Worm (Caenorhabditis elegans) whole organism, midembryonic: ENCODE results near the gene unc-58.

Experiments
- T22C8.4 ChIP-seq: fragments of 200-800 bp; sonication (Bioruptor generic); IDR thresholded peaks from 2 replicates; pipeline ENCODE4 v1.3.6; 2022; ENCODE audit warnings: missing genetic modification characterization, missing compliant biosample characterization
- cog-1 ChIP-seq: sonication (generic microtip); optimal IDR thresholded peaks from 2 replicates; lab custom pipeline; 2016; ENCODE audit warnings: missing genetic modification characterization, missing compliant biosample characterization
- flt-1 ChIP-seq: fragments of 200-800 bp; sonication (Bioruptor generic); IDR thresholded peaks from 2 replicates; pipeline ENCODE4 v1.3.6; 2022; ENCODE audit warnings: missing genetic modification characterization, missing compliant biosample characterization
- klf-2 ChIP-seq: fragments of 200-800 bp; sonication (Bioruptor generic); conservative IDR thresholded peaks from 2 replicates; pipeline ENCODE4 v1.3.6; 2022; ENCODE audit warnings: missing genetic modification reagents, missing genetic modification characterization, missing compliant biosample characterization
- med-1 ChIP-seq: sonication (generic microtip); optimal IDR thresholded peaks from 2 replicates; lab custom pipeline; 2017; ENCODE audit warnings: missing genetic modification characterization, mild to moderate bottlenecking, missing compliant biosample characterization, antibody characterized with exemption, missing genetic modification reagents; ENCODE audit not compliant: insufficient read depth
- ref-1 ChIP-seq: fragments of 200-800 bp; sonication (Bioruptor generic); conservative IDR thresholded peaks from 2 replicates; pipeline ENCODE4 v1.3.6; 2022; ENCODE audit warnings: missing genetic modification reagents, missing genetic modification characterization, missing compliant biosample characterization
- tab-1 ChIP-seq: fragments of 200-800 bp; sonication (Bioruptor generic); IDR thresholded peaks from 2 replicates; pipeline ENCODE4 v1.3.6; 2022; ENCODE audit warnings: missing genetic modification characterization, missing compliant biosample characterization
- ztf-23 ChIP-seq: fragments of 200-800 bp; sonication (Bioruptor generic); IDR thresholded peaks from 2 replicates; pipeline ENCODE4 v1.3.6; 2022; ENCODE audit warnings: missing genetic modification reagents, missing genetic modification characterization, missing compliant biosample characterization
- ztf-29 ChIP-seq: fragments of 200-800 bp; sonication (Bioruptor generic); IDR thresholded peaks from 2 replicates; pipeline ENCODE4 v1.3.6; 2022; ENCODE audit warnings: missing genetic modification reagents, missing genetic modification characterization, missing compliant biosample characterization

Gene unc-58

DNA sequence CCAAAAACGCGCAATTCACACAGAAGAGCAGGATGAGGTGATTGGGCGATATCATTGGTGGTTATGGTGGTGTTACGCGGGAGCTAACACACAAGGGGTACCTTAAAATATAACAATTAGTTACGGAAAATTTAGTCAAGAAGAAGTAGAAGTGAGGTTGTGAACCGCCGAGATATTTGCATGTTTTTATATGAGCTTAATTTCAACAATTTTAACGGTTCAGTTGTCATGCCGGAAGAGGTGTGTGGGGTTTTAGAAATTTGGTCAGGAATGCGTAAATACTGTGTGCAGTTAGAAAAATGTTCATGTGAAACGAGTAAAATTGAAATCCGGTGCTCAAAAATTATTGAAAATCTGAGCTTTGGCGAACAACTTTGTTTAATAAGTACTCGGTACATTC is 40.1 kb downstream of the unc-58 start, which contains the start of gene flp-3:
TSS of gene flp-3 (minus strand) at position 101 of the 400 bp plus-strand sequence.
- TF ChIP-seq ref-1 (no peak), tab-1 (GFP tag; lab: Robert Waterston, UW) (no peak), med-1 (no peak), ztf-23 (no peak), flt-1 (GFP tag; lab: Robert Waterston, UW) (no peak)

DNA sequence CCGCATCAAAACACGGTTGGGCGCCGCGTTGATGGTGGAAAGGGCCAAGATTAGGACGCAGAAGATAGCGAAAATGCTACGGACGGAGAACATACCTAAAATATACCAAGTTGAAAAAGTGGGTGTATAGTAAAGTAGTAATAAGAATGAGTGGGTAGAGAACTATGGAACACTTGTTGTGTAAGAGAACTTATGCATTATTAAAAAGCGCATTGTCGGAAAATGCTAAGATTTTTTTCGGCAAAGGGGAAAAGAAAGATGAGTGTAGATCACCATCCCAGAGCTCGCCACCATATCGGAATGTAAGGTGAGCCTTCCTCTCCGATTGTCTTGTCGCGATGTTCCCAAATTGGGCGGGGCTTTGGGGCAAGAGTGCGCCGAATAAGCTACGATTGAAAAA is 45.1 kb downstream of the unc-58 start, which contains the start of gene flp-28:
TSS of gene flp-28 (minus strand) at position 101 of the 400 bp plus-strand sequence.
- TF ChIP-seq T22C8.4 (GFP tag; lab: Robert Waterston, UW) (no peak), tab-1 (GFP tag; lab: Robert Waterston, UW) (no peak), flt-1 (GFP tag; lab: Robert Waterston, UW) (no peak), cog-1 (tag; lab: Kevin White, UChicago) (no peak), klf-2 (GFP tag; lab: Robert Waterston, UW) (no peak), ref-1 (no peak), ztf-29 (GFP tag; lab: Robert Waterston, UW) (no peak), med-1 (no peak), ztf-23 (no peak)

DNA sequence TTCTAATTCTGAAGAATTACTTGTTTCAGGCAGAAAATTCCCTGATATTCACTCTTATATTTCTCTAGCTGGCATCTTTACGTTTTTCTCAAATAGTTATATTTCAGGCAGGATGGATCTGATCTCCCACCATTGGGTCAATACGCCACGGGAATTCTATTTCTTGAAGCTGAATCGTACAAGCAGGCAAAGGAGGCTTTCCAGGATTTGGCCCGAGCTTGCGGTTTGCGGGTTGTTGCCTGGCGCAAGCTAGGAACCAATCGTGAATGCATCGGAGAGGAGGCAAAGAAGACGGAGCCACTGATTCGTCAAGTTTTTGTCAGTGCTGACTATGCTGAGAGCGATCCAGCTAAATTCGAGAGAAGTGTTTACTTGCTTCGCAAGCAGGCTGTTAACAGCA is 47.9 kb downstream of the unc-58 start:
- TF ChIP-seq ztf-23: no peak
- TF ChIP-seq cog-1 (tag; lab: Kevin White, UChicago): no peak
- TF ChIP-seq T22C8.4 (GFP tag; lab: Robert Waterston, UW): no peak
- no peak for TF ChIP-seq ztf-29 (GFP tag; lab: Robert Waterston, UW)
- no peak for TF ChIP-seq ref-1
- TF ChIP-seq med-1: no peak
- no peak for TF ChIP-seq klf-2 (GFP tag; lab: Robert Waterston, UW)
- no peak for TF ChIP-seq tab-1 (GFP tag; lab: Robert Waterston, UW)

DNA sequence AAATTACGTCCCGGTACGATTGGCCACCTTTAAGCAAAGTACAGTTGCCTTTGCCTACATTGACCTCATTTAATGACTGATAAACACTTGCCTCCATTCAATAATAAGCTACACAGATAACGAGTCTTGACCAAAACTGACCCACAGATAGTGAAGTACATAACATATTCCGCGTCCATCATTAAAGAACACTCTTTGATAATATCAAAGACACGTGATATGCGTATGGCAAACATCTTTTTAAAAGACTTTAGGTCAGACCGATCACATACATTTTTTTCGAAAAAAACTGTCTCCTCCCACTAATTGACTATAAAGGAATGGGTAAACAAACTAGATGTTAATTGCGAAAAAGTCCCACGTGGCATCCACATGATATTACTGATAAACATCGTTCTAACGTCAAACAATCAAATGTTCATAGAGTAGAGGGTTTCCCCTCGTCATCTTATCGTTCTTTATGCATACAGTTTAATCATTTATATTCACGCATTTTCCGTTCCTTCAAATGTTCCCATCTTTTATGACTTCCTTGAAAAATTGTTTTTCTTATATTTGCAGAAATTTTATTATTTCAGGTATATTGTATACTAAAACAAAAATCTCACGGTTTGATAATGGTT is 48.8 kb downstream of the unc-58 start, which contains the start of gene W07E11.1:
TSS of gene W07E11.1 (plus strand) at position 573 of the 623 bp plus-strand sequence.
- TF ChIP-seq ztf-23 (no peak), ztf-29 (GFP tag; lab: Robert Waterston, UW) (no peak), T22C8.4 (GFP tag; lab: Robert Waterston, UW) (no peak), klf-2 (GFP tag; lab: Robert Waterston, UW) (no peak), flt-1 (GFP tag; lab: Robert Waterston, UW) (no peak), med-1 (no peak), tab-1 (GFP tag; lab: Robert Waterston, UW) (no peak), cog-1 (tag; lab: Kevin White, UChicago) (no peak), ref-1 (no peak)

DNA sequence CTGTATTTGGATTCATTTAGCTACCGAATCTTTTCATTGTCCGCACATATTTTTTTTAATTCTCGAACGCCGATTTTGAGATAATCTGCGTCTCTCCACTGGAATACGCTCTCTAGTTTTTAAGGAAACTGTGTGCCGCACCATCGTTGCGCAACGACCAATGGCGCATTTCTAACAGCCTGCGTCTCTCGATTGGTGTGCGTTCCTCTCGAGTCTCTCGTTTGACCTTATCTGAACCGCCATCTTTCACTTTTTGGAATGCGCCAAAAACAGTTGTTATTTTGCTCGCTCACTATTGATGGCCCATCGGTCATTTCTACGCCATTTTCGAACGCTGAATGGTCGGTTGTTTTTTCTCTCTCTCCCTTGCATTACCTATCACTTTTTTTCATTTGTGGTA is 49.7 kb downstream of the unc-58 start:
- TF ChIP-seq ref-1 (no peak), ztf-23 (no peak), T22C8.4 (GFP tag; lab: Robert Waterston, UW) (no peak), ztf-29 (GFP tag; lab: Robert Waterston, UW) (no peak), cog-1 (tag; lab: Kevin White, UChicago) (no peak), flt-1 (GFP tag; lab: Robert Waterston, UW) (no peak), klf-2 (GFP tag; lab: Robert Waterston, UW) (no peak)

DNA sequence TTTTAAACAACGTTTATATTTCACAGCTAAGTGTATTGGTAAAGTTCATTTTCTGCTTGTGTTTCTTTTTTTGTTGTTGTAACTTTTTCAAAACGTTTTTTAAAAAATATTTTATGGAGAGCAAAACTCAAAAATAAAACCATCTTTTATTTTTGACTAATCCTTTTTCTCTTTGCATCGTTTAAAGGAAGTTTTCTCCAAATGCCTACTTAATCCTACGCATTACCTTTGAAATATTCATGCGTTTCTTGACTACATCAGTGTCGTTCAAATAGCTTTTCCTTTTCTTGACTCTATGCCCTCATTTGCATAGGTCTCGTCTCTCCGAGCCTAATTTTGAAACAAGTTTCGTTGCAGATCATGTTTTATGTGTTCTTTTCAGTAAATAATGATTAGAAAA is 51.9 kb downstream of the unc-58 start:
- TF ChIP-seq ref-1 (no peak), med-1 (no peak), tab-1 (GFP tag; lab: Robert Waterston, UW) (no peak), cog-1 (tag; lab: Kevin White, UChicago) (no peak), klf-2 (GFP tag; lab: Robert Waterston, UW) (no peak), ztf-29 (GFP tag; lab: Robert Waterston, UW) (no peak), T22C8.4 (GFP tag; lab: Robert Waterston, UW) (no peak), ztf-23 (no peak), flt-1 (GFP tag; lab: Robert Waterston, UW) (no peak)

DNA sequence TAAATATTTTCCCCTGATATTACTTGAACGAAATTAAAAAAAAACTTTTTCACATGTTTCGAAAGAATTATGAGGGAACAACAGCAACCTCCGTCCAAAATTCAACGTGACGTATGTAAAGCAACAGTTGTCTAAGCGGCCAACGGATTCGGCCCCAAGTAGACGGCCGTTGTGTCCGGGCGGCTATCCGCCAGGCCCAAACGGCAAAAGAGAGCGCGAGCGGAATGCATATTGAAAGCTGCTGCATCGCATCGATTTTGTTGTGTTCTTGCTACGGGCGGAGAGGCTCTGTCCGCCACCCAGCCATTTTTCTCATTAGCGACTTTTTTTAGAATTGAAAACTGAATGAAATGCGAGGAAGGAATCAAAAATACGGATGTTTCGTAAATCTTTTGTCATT is 53.8 kb downstream of the unc-58 start:
- TF ChIP-seq med-1 (no peak), klf-2 (GFP tag; lab: Robert Waterston, UW) (no peak), ztf-29 (GFP tag; lab: Robert Waterston, UW) (no peak), ztf-23 (no peak), ref-1 (no peak), flt-1 (GFP tag; lab: Robert Waterston, UW) (no peak), cog-1 (tag; lab: Kevin White, UChicago) (no peak), T22C8.4 (GFP tag; lab: Robert Waterston, UW) (no peak), tab-1 (GFP tag; lab: Robert Waterston, UW) (no peak)

DNA sequence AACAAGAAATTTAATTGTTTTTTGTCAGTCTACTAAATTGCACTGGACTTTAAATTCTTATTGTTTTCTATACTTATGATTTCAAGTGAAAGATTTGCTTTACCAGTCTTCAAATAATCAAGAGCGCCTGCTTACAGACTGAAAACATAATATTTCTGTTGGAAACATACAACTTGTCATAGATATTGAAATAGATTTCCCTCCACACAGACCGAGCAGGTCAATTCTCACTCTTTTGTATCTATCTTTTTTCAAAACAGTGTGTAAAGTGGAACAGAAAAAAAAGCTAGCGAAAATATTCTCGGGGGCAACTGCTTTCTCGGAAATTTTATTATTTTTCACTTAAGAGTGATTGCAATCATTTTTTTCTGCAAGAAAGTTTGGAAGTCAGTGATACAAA is 54.3 kb downstream of the unc-58 start:
- no peak for TF ChIP-seq cog-1 (tag; lab: Kevin White, UChicago)
- no peak for TF ChIP-seq klf-2 (GFP tag; lab: Robert Waterston, UW)
- TF ChIP-seq ztf-23: no peak
- TF ChIP-seq ztf-29 (GFP tag; lab: Robert Waterston, UW): no peak
- TF ChIP-seq med-1: no peak
- TF ChIP-seq tab-1 (GFP tag; lab: Robert Waterston, UW): no peak
- TF ChIP-seq T22C8.4 (GFP tag; lab: Robert Waterston, UW): no peak
- no peak for TF ChIP-seq flt-1 (GFP tag; lab: Robert Waterston, UW)
- TF ChIP-seq ref-1: no peak

DNA sequence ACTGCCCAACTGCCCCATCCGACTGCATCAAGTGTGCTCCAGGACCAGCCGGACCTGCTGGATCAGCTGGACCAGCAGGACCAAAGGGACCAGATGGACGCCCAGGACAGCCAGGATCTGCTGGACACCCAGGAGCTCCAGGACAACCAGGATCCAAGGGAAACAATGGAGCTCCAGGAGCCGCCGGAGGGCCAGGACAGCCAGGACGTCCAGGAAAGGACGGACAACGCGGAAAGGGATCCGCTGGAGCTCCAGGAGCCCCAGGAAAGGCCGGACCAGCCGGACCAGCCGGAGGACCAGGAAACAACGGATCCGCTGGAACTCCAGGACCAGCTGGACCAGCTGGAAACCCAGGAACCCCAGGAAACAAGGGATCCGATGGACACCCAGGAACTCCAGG is 54.9 kb downstream of the unc-58 start:
- peak; percentile 38; the same call in 1 of the 2 replicates for TF ChIP-seq ztf-23
- TF ChIP-seq med-1: no peak

DNA sequence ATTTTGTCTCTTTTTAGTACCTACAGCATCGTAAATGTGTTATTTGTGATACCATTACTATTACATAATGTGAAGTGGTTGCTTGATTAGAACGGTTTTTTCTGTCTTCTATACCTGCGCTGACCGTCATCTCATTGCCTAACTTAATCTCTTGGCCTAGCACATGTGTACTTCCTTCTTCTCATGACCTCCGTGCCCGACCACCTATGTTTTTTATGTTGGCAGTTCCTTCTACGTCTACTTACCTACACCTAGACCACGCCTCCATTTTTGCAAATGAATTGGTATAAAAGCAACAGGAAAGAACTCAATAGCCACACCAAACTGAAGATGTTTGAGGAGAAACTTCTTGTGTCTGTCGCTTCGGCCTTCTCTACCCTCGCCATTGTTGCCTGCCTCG is 55.7 kb downstream of the unc-58 start, which contains the start of gene col-176:
TSS of gene col-176 (plus strand) at position 301 of the 400 bp plus-strand sequence.
- TF ChIP-seq cog-1 (tag; lab: Kevin White, UChicago): no peak
- no peak for TF ChIP-seq ref-1
- no peak for TF ChIP-seq ztf-23
- no peak for TF ChIP-seq T22C8.4 (GFP tag; lab: Robert Waterston, UW)
- no peak for TF ChIP-seq klf-2 (GFP tag; lab: Robert Waterston, UW)
- TF ChIP-seq tab-1 (GFP tag; lab: Robert Waterston, UW): no peak
- no peak for TF ChIP-seq flt-1 (GFP tag; lab: Robert Waterston, UW)
- TF ChIP-seq ztf-29 (GFP tag; lab: Robert Waterston, UW): no peak
- no peak for TF ChIP-seq med-1
